Fruit fly (Drosophila melanogaster) whole organism, embryonic: Measurements from ENCODE around the gene CG2909.

Experiments
- BEAF-32 ChIP-seq: fragments of 200-800 bp; sonication (Bioruptor generic); optimal IDR thresholded peaks from 3 replicates; lab custom pipeline; 2017; ENCODE audit warnings: missing biosample characterization, missing genetic modification characterization, mild to moderate bottlenecking, moderate library complexity, missing genetic modification reagents
- CG10267 ChIP-seq: fragments of 200-800 bp; sonication (Bioruptor generic); optimal IDR thresholded peaks from 2 replicates; lab custom pipeline; 2018; ENCODE audit warnings: missing biosample characterization, mild to moderate bottlenecking, missing genetic modification characterization, moderate library complexity
- CG10366 ChIP-seq: fragments of 200-800 bp; sonication (Bioruptor generic); IDR thresholded peaks from 2 replicates; pipeline ENCODE4 v1.3.6; 2022; ENCODE audit warnings: missing biosample characterization, missing genetic modification characterization
- CG12391 ChIP-seq: fragments of 200-800 bp; sonication (Bioruptor generic); optimal IDR thresholded peaks from 3 replicates; lab custom pipeline; 2018; ENCODE audit warnings: missing biosample characterization, mild to moderate bottlenecking, missing genetic modification characterization, moderate library complexity
- CG13287 ChIP-seq: fragments of 200-800 bp; sonication (Bioruptor generic); IDR thresholded peaks from 2 replicates; pipeline ENCODE4 v1.3.6; 2022; ENCODE audit warnings: missing biosample characterization, missing genetic modification characterization; ENCODE audit not compliant: partially characterized antibody
- CG13775 ChIP-seq: fragments of 200-800 bp; sonication (Bioruptor generic); optimal IDR thresholded peaks from 3 replicates; lab custom pipeline; 2017; ENCODE audit warnings: missing biosample characterization, mild to moderate bottlenecking, missing genetic modification characterization
- CG15514 ChIP-seq: fragments of 200-800 bp; sonication (Bioruptor generic); optimal IDR thresholded peaks from 3 replicates; lab custom pipeline; 2017; ENCODE audit warnings: missing biosample characterization, missing genetic modification characterization, mild to moderate bottlenecking, moderate library complexity, missing genetic modification reagents
- CG15601 ChIP-seq: fragments of 200-800 bp; sonication (Bioruptor generic); optimal IDR thresholded peaks from 3 replicates; lab custom pipeline; 2019; ENCODE audit warnings: missing biosample characterization, mild to moderate bottlenecking, missing genetic modification characterization, moderate library complexity
- CG1603 ChIP-seq: fragments of 200-800 bp; sonication (Bioruptor generic); optimal IDR thresholded peaks from 2 replicates; lab custom pipeline; 2019; ENCODE audit warnings: missing biosample characterization, mild to moderate bottlenecking, missing genetic modification characterization, moderate library complexity
- CG16779 ChIP-seq: fragments of 200-800 bp; sonication (Bioruptor generic); IDR thresholded peaks from 2 replicates; pipeline ENCODE4 v1.3.6; 2022; ENCODE audit warnings: missing biosample characterization, missing genetic modification characterization
- CG17829 ChIP-seq: fragments of 200-800 bp; optimal IDR thresholded peaks from 2 replicates; lab custom pipeline; 2019; ENCODE audit warnings: missing biosample characterization, mild to moderate bottlenecking, missing genetic modification characterization, moderate library complexity
- CG18476 ChIP-seq: fragments of 200-800 bp; sonication (Bioruptor generic); optimal IDR thresholded peaks from 2 replicates; lab custom pipeline; 2016; ENCODE audit warnings: missing biosample characterization, mild to moderate bottlenecking, missing genetic modification characterization
- CG30020 ChIP-seq: fragments of 200-800 bp; optimal IDR thresholded peaks from 2 replicates; lab custom pipeline; 2019; ENCODE audit warnings: missing biosample characterization, mild to moderate bottlenecking, missing genetic modification characterization, moderate library complexity
- CG33213 ChIP-seq: fragments of 200-800 bp; sonication (Bioruptor generic); optimal IDR thresholded peaks from 3 replicates; lab custom pipeline; 2016; ENCODE audit warnings: missing biosample characterization, missing genetic modification characterization
- CG9609 ChIP-seq: fragments of 200-800 bp; sonication (Bioruptor generic); optimal IDR thresholded peaks from 3 replicates; lab custom pipeline; 2016; ENCODE audit warnings: missing biosample characterization, missing genetic modification characterization
- CG9797 ChIP-seq: fragments of 200-800 bp; sonication (Bioruptor generic); optimal IDR thresholded peaks from 3 replicates; lab custom pipeline; 2018; ENCODE audit warnings: missing biosample characterization, mild to moderate bottlenecking, missing genetic modification characterization
- CoRest ChIP-seq: fragments of 200-800 bp; sonication (Bioruptor generic); optimal IDR thresholded peaks from 3 replicates; lab custom pipeline; 2018; ENCODE audit warnings: missing biosample characterization, mild to moderate bottlenecking, missing genetic modification characterization, moderate library complexity
- Dip3 ChIP-seq: fragments of 200-800 bp; sonication (Bioruptor generic); optimal IDR thresholded peaks from 3 replicates; lab custom pipeline; 2016; ENCODE audit warnings: missing biosample characterization, missing genetic modification characterization
- Dll ChIP-seq: fragments of 200-800 bp; sonication (Bioruptor generic); IDR thresholded peaks from 4 replicates; pipeline ENCODE4 v1.3.6; 2022; ENCODE audit warnings: missing biosample characterization, missing genetic modification characterization; ENCODE audit not compliant: partially characterized antibody
- H15 ChIP-seq: fragments of 200-800 bp; sonication (Bioruptor generic); IDR thresholded peaks from 3 replicates; pipeline ENCODE4 v1.3.6; 2022; ENCODE audit warnings: missing biosample characterization, missing genetic modification characterization
- MESR4 ChIP-seq: fragments of 200-800 bp; sonication (Bioruptor generic); optimal IDR thresholded peaks from 2 replicates; lab custom pipeline; 2018; ENCODE audit warnings: missing biosample characterization, mild to moderate bottlenecking, missing genetic modification characterization, moderate library complexity
- Myb ChIP-seq: fragments of 200-800 bp; sonication (Bioruptor generic); optimal IDR thresholded peaks from 2 replicates; lab custom pipeline; 2016; ENCODE audit warnings: missing biosample characterization, missing genetic modification characterization
- PHDP ChIP-seq: fragments of 200-800 bp; sonication (Bioruptor generic); optimal IDR thresholded peaks from 3 replicates; lab custom pipeline; 2018; ENCODE audit warnings: missing biosample characterization, mild to moderate bottlenecking, missing genetic modification characterization, moderate library complexity
- Pdp1 ChIP-seq, 2 experiments: fragments of 200-800 bp; sonication (Bioruptor generic); optimal IDR thresholded peaks; 3 replicates each; lab custom pipeline; 2016; ENCODE audit warnings: missing biosample characterization in 2 of 2, missing genetic modification characterization in 2 of 2, mild to moderate bottlenecking in 1 of 2, moderate library complexity in 1 of 2
- Side ChIP-seq: fragments of 200-800 bp; sonication (Bioruptor generic); optimal IDR thresholded peaks from 2 replicates; lab custom pipeline; 2016; ENCODE audit warnings: missing biosample characterization, missing genetic modification characterization
- Six4 ChIP-seq: fragments of 200-800 bp; sonication (Bioruptor generic); optimal IDR thresholded peaks from 2 replicates; lab custom pipeline; 2016; ENCODE audit warnings: missing biosample characterization, missing genetic modification characterization
- amos ChIP-seq: fragments of 200-800 bp; sonication (Bioruptor generic); IDR thresholded peaks from 2 replicates; pipeline ENCODE4 v1.3.6; 2022; ENCODE audit warnings: missing biosample characterization, missing genetic modification characterization; ENCODE audit not compliant: partially characterized antibody
- aop ChIP-seq: fragments of 200-800 bp; sonication (Bioruptor generic); IDR thresholded peaks from 2 replicates; pipeline ENCODE4 v1.3.6; 2022; ENCODE audit warnings: missing biosample characterization, missing genetic modification characterization
- chinmo ChIP-seq: fragments of 200-800 bp; sonication (Bioruptor generic); IDR thresholded peaks from 4 replicates; pipeline ENCODE4 v1.3.6; 2022; ENCODE audit warnings: missing biosample characterization, missing genetic modification characterization; ENCODE audit not compliant: partially characterized antibody
- ci ChIP-seq: fragments of 200-800 bp; sonication (Bioruptor generic); IDR thresholded peaks from 3 replicates; pipeline ENCODE4 v1.3.6; 2022; ENCODE audit warnings: missing biosample characterization, missing genetic modification characterization
- crp ChIP-seq, 2 experiments: fragments of 200-800 bp; sonication (Bioruptor generic); optimal IDR thresholded peaks; 2 replicates in 1 of 2; 3 replicates in 1 of 2; lab custom pipeline; 2017; ENCODE audit warnings: missing biosample characterization in 2 of 2, missing genetic modification characterization in 2 of 2, mild to moderate bottlenecking in 1 of 2, moderate library complexity in 1 of 2
- dati ChIP-seq: fragments of 200-800 bp; sonication (Bioruptor generic); IDR thresholded peaks from 2 replicates; pipeline ENCODE4 v1.3.6; 2022; ENCODE audit warnings: missing biosample characterization, missing genetic modification characterization
- dpn ChIP-seq, 2 experiments: fragments of 200-800 bp; sonication (Bioruptor generic); optimal IDR thresholded peaks; 3 replicates each; lab custom pipeline; 2016; ENCODE audit warnings: missing biosample characterization in 2 of 2, missing genetic modification characterization in 2 of 2
- hbn ChIP-seq: fragments of 200-800 bp; sonication (Bioruptor generic); IDR thresholded peaks from 2 replicates; pipeline ENCODE4 v1.3.6; 2022; ENCODE audit warnings: missing biosample characterization, missing genetic modification characterization; ENCODE audit not compliant: partially characterized antibody
- ind ChIP-seq: fragments of 200-800 bp; sonication (Bioruptor generic); optimal IDR thresholded peaks from 3 replicates; lab custom pipeline; 2016; ENCODE audit warnings: missing biosample characterization, missing genetic modification characterization
- kah ChIP-seq: fragments of 200-800 bp; sonication (Bioruptor generic); optimal IDR thresholded peaks from 2 replicates; lab custom pipeline; 2018; ENCODE audit warnings: missing biosample characterization, mild to moderate bottlenecking, missing genetic modification characterization
- nerfin-2 ChIP-seq: fragments of 200-800 bp; sonication (Bioruptor generic); IDR thresholded peaks from 2 replicates; pipeline ENCODE4 v1.3.6; 2022; ENCODE audit warnings: missing biosample characterization, missing genetic modification characterization; ENCODE audit not compliant: partially characterized antibody
- phol ChIP-seq: fragments of 200-800 bp; sonication (Bioruptor generic); optimal IDR thresholded peaks from 3 replicates; lab custom pipeline; 2018; ENCODE audit warnings: missing biosample characterization, mild to moderate bottlenecking, missing genetic modification characterization, moderate library complexity
- sd ChIP-seq: fragments of 200-800 bp; sonication (Bioruptor generic); optimal IDR thresholded peaks from 3 replicates; lab custom pipeline; 2018; ENCODE audit warnings: missing biosample characterization, mild to moderate bottlenecking, missing genetic modification characterization, moderate library complexity
- so ChIP-seq: fragments of 200-800 bp; sonication (Bioruptor generic); IDR thresholded peaks from 3 replicates; pipeline ENCODE4 v1.3.6; 2022; ENCODE audit warnings: missing biosample characterization, missing genetic modification characterization
- ssp ChIP-seq: fragments of 200-800 bp; sonication (Bioruptor generic); IDR thresholded peaks from 2 replicates; pipeline ENCODE4 v1.3.6; 2022; ENCODE audit warnings: missing biosample characterization, missing genetic modification characterization
- stc ChIP-seq: fragments of 200-800 bp; sonication (Bioruptor generic); IDR thresholded peaks from 2 replicates; pipeline ENCODE4 v1.3.6; 2022; ENCODE audit warnings: missing biosample characterization, missing genetic modification characterization
- stwl ChIP-seq: fragments of 200-800 bp; sonication (Bioruptor generic); optimal IDR thresholded peaks from 3 replicates; lab custom pipeline; 2018; ENCODE audit warnings: missing biosample characterization, mild to moderate bottlenecking, missing genetic modification characterization, moderate library complexity
- tna ChIP-seq: fragments of 200-800 bp; sonication (Bioruptor generic); IDR thresholded peaks from 2 replicates; pipeline ENCODE4 v1.3.6; 2022; ENCODE audit warnings: missing biosample characterization, missing genetic modification characterization; ENCODE audit not compliant: partially characterized antibody
- trem ChIP-seq: fragments of 200-800 bp; optimal IDR thresholded peaks from 3 replicates; lab custom pipeline; 2019; ENCODE audit warnings: missing biosample characterization, mild to moderate bottlenecking, missing genetic modification characterization, moderate library complexity
- unc-4 ChIP-seq: fragments of 200-800 bp; sonication (Bioruptor generic); IDR thresholded peaks from 2 replicates; pipeline ENCODE4 v1.3.6; 2022; ENCODE audit warnings: missing biosample characterization, missing genetic modification characterization; ENCODE audit not compliant: partially characterized antibody
- vvl ChIP-seq: fragments of 200-800 bp; sonication (Bioruptor generic); IDR thresholded peaks from 2 replicates; pipeline ENCODE4 v1.3.6; 2022; ENCODE audit warnings: missing biosample characterization, missing genetic modification characterization
- wek ChIP-seq: fragments of 200-800 bp; sonication (Bioruptor generic); optimal IDR thresholded peaks from 3 replicates; lab custom pipeline; 2018; ENCODE audit warnings: missing biosample characterization, mild to moderate bottlenecking, missing genetic modification characterization, moderate library complexity

CG2909 gene

DNA sequence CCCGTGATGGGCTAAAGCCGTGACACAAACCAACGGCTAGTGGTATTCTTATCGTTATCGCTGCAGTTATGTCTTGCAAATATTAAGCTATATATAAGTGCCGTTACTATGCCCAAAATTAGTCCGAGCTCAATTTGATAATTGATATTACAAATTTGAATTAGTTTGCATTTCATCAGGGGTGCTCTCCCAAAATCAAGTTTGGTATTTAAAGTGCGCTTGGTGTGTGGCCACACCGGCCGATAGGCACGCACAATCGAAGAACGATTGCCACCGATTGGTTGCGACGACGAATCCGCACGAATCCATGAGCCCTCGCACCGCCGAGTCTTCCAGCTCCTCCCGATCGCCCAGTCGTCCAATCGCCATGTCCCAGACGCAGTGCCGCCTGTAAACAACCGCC lies 41.5 kb downstream of the CG2909 start, which contains the start of gene CG17841 (continued):
- peak; percentile 60; the same call in 1 of the 4 replicates for TF ChIP-seq Dll
- no peak for TF ChIP-seq Side (GFP tag; lab: Kevin White, UChicago)
- no peak for TF ChIP-seq PHDP (tag; lab: Kevin White, UChicago)
- peak; percentile 65 for TF ChIP-seq CG10267 (tag; lab: Kevin White, UChicago)
- peak; percentile 81 for TF ChIP-seq MESR4 (GFP tag; lab: Kevin White, UChicago)
- TF ChIP-seq stc (GFP tag; lab: Robert Waterston, UW) = no peak
- peak; percentile 37; the same call in 1 of the 2 replicates for TF ChIP-seq vvl (GFP tag; lab: Robert Waterston, UW)
- TF ChIP-seq CG18476 (GFP tag; lab: Kevin White, UChicago) = no peak
- peak; percentile 74 for TF ChIP-seq stwl (tag; lab: Kevin White, UChicago)
- TF ChIP-seq H15 (GFP tag; lab: Robert Waterston, UW) = no peak
- peak; percentile 17 for TF ChIP-seq CG9609 (GFP tag; lab: Kevin White, UChicago)
- peak; percentile 80 for TF ChIP-seq Myb
- TF ChIP-seq CG10366 (GFP tag; lab: Robert Waterston, UW) = no peak
- peak; percentile 2 for TF ChIP-seq sd (tag; lab: Kevin White, UChicago)
- TF ChIP-seq amos = peak; percentile 43; the same call in 1 of the 2 replicates
- no peak for TF ChIP-seq CG16779 (GFP tag; lab: Robert Waterston, UW)
- peak; percentile 64 for TF ChIP-seq ssp
- peak; percentile 74 for TF ChIP-seq trem (tag; lab: Kevin White, UChicago)
- peak; percentile 44; the same call in 1 of the 2 replicates for TF ChIP-seq nerfin-2 (GFP tag; lab: Robert Waterston, UW)
- TF ChIP-seq so (GFP tag; lab: Robert Waterston, UW) = 0 out of 3 replicates have a peak, but pooled peaks have one; percentile 19
- peak in 1 of 2 experiments; percentile 38 for TF ChIP-seq Pdp1 (GFP tag; optimal IDR thresholded peaks at IDR 0.05; lab: Kevin White, UChicago)
- no peak for TF ChIP-seq dati (GFP tag; lab: Robert Waterston, UW)
- TF ChIP-seq unc-4 (GFP tag; lab: Robert Waterston, UW) = peak; percentile 62
- peak; percentile 63 for TF ChIP-seq BEAF-32 (GFP tag; lab: Kevin White, UChicago)
- 0 out of 4 replicates have a peak, but pooled peaks have one; percentile 26 for TF ChIP-seq chinmo
- TF ChIP-seq aop (GFP tag; lab: Robert Waterston, UW) = no peak
- TF ChIP-seq CG13775 = peak; percentile 8
- TF ChIP-seq wek (GFP tag; lab: Kevin White, UChicago) = peak; percentile 95
- TF ChIP-seq CG15514 (GFP tag; lab: Kevin White, UChicago) = peak; percentile 66
- TF ChIP-seq CoRest (tag; lab: Kevin White, UChicago) = peak; percentile 48
- peak; percentile 42 for TF ChIP-seq CG33213 (GFP tag; lab: Kevin White, UChicago)
- TF ChIP-seq CG17829 (tag; lab: Kevin White, UChicago) = peak; percentile 3
- TF ChIP-seq kah (GFP tag; lab: Kevin White, UChicago) = peak; percentile 26
- 0 out of 2 replicates have a peak, but pooled peaks have one; percentile 20 for TF ChIP-seq hbn (GFP tag; lab: Robert Waterston, UW)
- TF ChIP-seq Dip3 = no peak
- TF ChIP-seq phol = peak; percentile 40
- peak in 1 of 2 experiments; percentile 11 for TF ChIP-seq crp (GFP tag; optimal IDR thresholded peaks at IDR 0.05; lab: Kevin White, UChicago)
- TF ChIP-seq tna (GFP tag; lab: Robert Waterston, UW) = 0 out of 2 replicates have a peak, but pooled peaks have one; percentile 12
- TF ChIP-seq CG1603 (tag; lab: Kevin White, UChicago) = peak; percentile 99
- TF ChIP-seq CG30020 (tag; lab: Kevin White, UChicago) = peak; percentile 59
- peak; percentile 15 for TF ChIP-seq CG12391 (tag; lab: Kevin White, UChicago)
- peak; percentile 23 for TF ChIP-seq CG15601 (tag; lab: Kevin White, UChicago)
- TF ChIP-seq dpn (GFP tag; optimal IDR thresholded peaks at IDR 0.05; lab: Kevin White, UChicago) = no peak
- TF ChIP-seq CG13287 (GFP tag; lab: Robert Waterston, UW) = peak; percentile 58
- no peak for TF ChIP-seq ci (GFP tag; lab: Robert Waterston, UW)
- no peak for TF ChIP-seq ind (GFP tag; lab: Kevin White, UChicago)
- no peak for TF ChIP-seq Six4 (GFP tag; lab: Kevin White, UChicago)
- TF ChIP-seq CG9797 (GFP tag; lab: Kevin White, UChicago) = peak; percentile 80
